Worm (Caenorhabditis elegans): Measurements from ENCODE around the gene chil-18.
"Not testable (repeated sequence)": the region's sequence is repeated elsewhere in the genome, so short reads cannot be mapped to it uniquely, and the experiment has no call there.

chil-18 gene

DNA sequence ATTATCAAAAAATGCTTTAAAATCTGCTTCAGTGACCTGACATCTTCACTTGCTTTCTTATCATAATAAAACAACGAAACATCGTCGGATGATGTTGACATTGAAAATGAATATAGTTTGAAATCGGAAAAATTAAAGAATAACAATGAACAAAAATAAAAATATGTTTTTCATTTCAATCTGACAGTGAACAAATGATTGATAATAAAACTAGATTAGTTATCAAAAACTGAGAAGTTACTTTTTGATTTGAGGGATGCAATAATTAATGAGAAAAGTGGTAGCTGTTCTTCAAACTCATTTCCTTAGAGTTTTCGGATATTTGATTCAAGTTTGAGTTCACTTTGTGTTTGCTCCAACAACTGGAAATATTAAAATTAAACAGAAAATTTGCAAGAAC is 4.5 kb upstream of the chil-18 start, which contains the start of gene chil-15:
chil-15 (minus strand) TSS at position 101 of the 400 bp plus-strand sequence.
- TF ChIP-seq hmbx-1 (tag; optimal IDR thresholded peaks at IDR 0.05) (no peak), F13C5.2 (tag; optimal IDR thresholded peaks at IDR 0.05) (no peak), flt-1 (GFP tag; IDR thresholded peaks at IDR 0.05) (no peak), pes-1 (GFP tag; IDR thresholded peaks at IDR 0.05) (no peak), tbx-11 (GFP tag; IDR thresholded peaks at IDR 0.05) (no peak), hmg-4 (GFP tag; optimal IDR thresholded peaks at IDR 0.05) (no peak), ceh-36 (tag; optimal IDR thresholded peaks at IDR 0.05) (no peak), scrt-1 (GFP tag; IDR thresholded peaks at IDR 0.05) (no peak), tra-4 (tag; optimal IDR thresholded peaks at IDR 0.05) (no peak)

DNA sequence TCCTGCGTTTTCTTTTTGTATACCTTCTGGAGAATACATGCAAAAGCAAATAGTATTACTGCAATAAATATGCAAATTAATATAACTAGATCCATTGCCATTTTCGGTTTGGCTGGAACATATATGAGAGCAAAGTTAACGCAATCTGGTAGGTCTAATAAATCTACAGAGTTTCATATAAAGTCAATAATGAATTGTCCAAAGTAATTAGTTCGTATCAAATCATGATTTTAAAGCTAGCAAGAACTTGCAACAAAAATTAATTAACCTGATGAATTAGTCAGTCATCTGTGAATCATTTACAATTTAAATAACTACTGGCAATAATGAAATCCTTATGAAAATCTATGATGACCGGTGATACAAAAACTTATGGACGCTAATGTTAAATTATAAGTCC is 2.7 kb upstream of the chil-18 start, which contains the start of gene R09D1.13:
R09D1.13 (minus strand) TSS at position 101 of the 400 bp plus-strand sequence.
- TF ChIP-seq aly-1 (tag; optimal IDR thresholded peaks at IDR 0.05) (no peak), ceh-13 (GFP tag; optimal IDR thresholded peaks at IDR 0.05) (no peak), F13C5.2 (tag; optimal IDR thresholded peaks at IDR 0.05) (no peak), pes-1 (GFP tag; IDR thresholded peaks at IDR 0.05) (no peak), hnd-1 (tag; optimal IDR thresholded peaks at IDR 0.05) (no peak), ets-7 (tag; optimal IDR thresholded peaks at IDR 0.05) (no peak)

DNA sequence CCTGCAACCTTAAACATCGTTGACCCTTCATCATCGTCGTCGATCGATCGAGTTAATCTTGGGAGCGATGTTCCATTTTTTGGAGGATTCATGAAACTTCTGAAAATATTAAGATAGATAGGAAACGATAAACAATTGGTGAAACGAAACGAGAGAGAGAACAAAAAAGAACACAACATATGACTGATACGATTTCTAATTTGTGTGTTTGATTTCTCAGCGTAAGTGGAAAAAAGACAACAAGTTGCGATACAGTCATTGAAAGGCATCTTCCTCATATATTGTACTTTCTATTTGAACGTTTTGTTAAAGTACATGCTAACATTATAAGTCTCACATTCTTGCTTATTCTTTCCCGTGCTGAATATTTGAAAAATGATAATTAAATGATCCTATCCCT is 4.1 kb downstream of the chil-18 start, which contains the start of gene R09D1.12:
R09D1.12 (minus strand) TSS at position 101 of the 400 bp plus-strand sequence.
- TF ChIP-seq ceh-13 (GFP tag; optimal IDR thresholded peaks at IDR 0.05); pes-1 (GFP tag; IDR thresholded peaks at IDR 0.05); ama-1 (optimal IDR thresholded peaks at IDR 0.05): not testable (repeated sequence)

DNA sequence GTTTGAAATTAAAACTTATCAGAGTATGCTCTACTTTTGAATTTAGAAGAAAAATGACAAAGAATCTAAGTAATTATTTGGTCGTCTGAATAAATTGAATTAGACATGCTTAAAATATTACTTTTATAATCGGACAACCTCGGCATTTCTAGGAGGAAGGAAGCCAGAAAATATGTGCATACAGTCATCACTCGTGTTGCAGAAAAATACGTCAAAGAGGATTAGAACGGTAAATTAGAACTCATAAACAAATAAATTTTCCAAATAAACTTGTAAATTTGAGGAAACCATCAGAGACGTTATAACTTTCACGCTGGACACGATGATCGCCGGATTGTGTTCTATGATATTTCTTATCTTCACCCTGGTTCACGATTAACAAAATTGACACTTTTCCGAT is 6.2 kb downstream of the chil-18 start, which contains the start of gene chil-19:
chil-19 (minus strand) TSS at position 101 of the 400 bp plus-strand sequence.
- TF ChIP-seq hmbx-1 (tag; optimal IDR thresholded peaks at IDR 0.05) (no peak), tbx-11 (GFP tag; IDR thresholded peaks at IDR 0.05) (no peak), flt-1 (GFP tag; IDR thresholded peaks at IDR 0.05) (no peak), ets-7 (tag; optimal IDR thresholded peaks at IDR 0.05) (no peak), ama-1 (optimal IDR thresholded peaks at IDR 0.05) (no peak), tra-4 (tag; optimal IDR thresholded peaks at IDR 0.05) (no peak), hmg-4 (GFP tag; optimal IDR thresholded peaks at IDR 0.05) (no peak), tbx-37 (GFP tag; conservative IDR thresholded peaks at IDR 0.05) (no peak), hnd-1 (tag; optimal IDR thresholded peaks at IDR 0.05) (no peak), pes-1 (GFP tag; IDR thresholded peaks at IDR 0.05) (no peak)

DNA sequence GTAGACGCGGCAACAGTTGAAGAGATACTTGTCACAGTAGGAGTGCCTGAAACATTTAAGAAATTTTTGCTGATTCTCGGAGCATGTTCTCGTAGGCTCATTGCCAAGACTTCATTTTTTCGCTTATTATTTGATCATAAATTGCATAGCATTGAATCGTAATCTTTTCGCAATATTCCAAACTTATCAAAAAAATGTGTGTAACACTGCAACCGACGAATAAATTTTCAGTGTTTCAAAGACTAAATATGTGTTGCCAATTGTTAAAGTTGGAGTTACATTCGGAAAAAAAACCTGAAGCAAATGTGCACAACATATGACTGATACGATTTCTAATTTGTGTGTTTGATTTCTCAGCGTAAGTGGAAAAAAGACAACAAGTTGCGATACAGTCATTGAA is 11.4 kb downstream of the chil-18 start, which contains the start of gene R09D1.14:
R09D1.14 (minus strand) TSS at position 101 of the 400 bp plus-strand sequence.
- not testable (repeated sequence) for TF ChIP-seq flt-1 (GFP tag; IDR thresholded peaks at IDR 0.05); B0310.2 (tag; optimal IDR thresholded peaks at IDR 0.05); pes-1 (GFP tag; IDR thresholded peaks at IDR 0.05)

DNA sequence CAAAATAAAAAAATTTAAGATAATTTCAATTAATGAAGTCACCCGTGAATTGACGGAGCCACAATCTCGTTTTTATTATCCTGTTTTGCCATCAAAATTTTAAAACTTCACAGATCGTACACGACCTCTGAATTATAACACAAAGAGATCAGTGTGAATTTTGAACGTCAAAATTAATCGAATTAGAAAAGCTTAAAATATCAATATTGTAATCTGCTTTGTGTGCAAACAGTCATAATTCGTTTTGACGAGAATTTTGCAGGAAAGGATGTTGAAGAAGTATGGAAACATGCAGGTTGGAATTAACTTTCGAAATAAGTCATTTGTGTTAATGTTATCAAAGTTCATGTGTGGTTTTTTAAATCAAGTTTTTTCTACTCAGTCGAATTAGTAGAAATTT is 13.8 kb downstream of the chil-18 start, which contains the start of gene chil-21:
chil-21 (minus strand) TSS at position 101 of the 400 bp plus-strand sequence.
- not testable (repeated sequence) for TF ChIP-seq tbx-37 (GFP tag; conservative IDR thresholded peaks at IDR 0.05); hmbx-1 (tag; optimal IDR thresholded peaks at IDR 0.05); ama-1 (optimal IDR thresholded peaks at IDR 0.05)

DNA sequence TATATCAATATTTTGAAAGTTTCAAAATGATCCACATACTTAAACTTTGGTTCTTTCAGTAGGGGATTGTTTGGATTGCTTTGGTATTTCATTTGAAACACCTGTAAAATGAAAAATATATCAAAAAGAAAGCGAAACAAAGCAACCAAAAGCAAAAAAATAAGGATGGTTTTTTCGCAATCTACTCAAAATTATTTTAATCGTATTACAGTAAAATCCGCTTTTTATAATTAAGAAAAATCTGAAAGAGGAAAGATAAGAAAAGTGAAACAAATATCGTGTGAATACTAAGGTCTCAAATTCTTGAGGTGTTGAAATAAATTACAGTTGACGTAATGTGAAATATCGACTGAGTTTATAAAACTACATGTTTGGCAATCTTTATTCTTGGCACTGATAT is 18.0 kb downstream of the chil-18 start, which contains the start of gene chil-22:
chil-22 (minus strand) TSS at position 101 of the 400 bp plus-strand sequence.
- TF ChIP-seq hmg-4 (GFP tag; optimal IDR thresholded peaks at IDR 0.05) (no peak), flt-1 (GFP tag; IDR thresholded peaks at IDR 0.05) (no peak), ceh-36 (tag; optimal IDR thresholded peaks at IDR 0.05) (no peak), scrt-1 (GFP tag; IDR thresholded peaks at IDR 0.05) (no peak), ceh-13 (GFP tag; optimal IDR thresholded peaks at IDR 0.05) (no peak), ama-1 (optimal IDR thresholded peaks at IDR 0.05) (no peak), hnd-1 (tag; optimal IDR thresholded peaks at IDR 0.05) (no peak)

DNA sequence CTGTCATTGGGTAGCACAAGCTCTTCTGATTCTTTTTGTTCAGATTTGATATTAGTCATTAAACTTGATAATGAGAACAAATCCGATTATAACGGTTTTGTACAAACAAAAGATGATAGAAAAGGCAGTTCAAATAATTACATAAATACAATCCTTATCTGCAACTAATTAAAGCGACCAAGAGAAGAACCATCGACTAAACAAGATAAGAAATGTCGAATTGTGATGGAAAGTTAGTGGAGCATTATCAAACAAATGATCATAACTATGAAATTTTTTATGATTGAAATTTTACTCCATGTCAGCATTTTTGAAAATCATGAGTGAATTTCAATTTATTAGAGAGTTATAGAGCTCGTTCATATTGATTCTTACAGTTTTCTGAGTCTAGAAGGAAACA is 20.3 kb downstream of the chil-18 start, which contains the start of gene chil-23:
chil-23 (minus strand) TSS at position 198 of the 400 bp plus-strand sequence.
- TF ChIP-seq flt-1 (GFP tag; IDR thresholded peaks at IDR 0.05) (no peak), ama-1 (optimal IDR thresholded peaks at IDR 0.05) (no peak), tbx-37 (GFP tag; conservative IDR thresholded peaks at IDR 0.05) (no peak), aly-1 (tag; optimal IDR thresholded peaks at IDR 0.05) (no peak), hmg-4 (GFP tag; optimal IDR thresholded peaks at IDR 0.05) (no peak), tra-4 (tag; optimal IDR thresholded peaks at IDR 0.05) (no peak), sea-1 (GFP tag; conservative IDR thresholded peaks at IDR 0.05) (no peak), hnd-1 (tag; optimal IDR thresholded peaks at IDR 0.05) (no peak), ceh-36 (tag; optimal IDR thresholded peaks at IDR 0.05) (no peak), ceh-13 (GFP tag; optimal IDR thresholded peaks at IDR 0.05) (no peak), tbx-11 (GFP tag; IDR thresholded peaks at IDR 0.05) (no peak), B0310.2 (tag; optimal IDR thresholded peaks at IDR 0.05) (no peak), pes-1 (GFP tag; IDR thresholded peaks at IDR 0.05) (no peak), hmbx-1 (tag; optimal IDR thresholded peaks at IDR 0.05) (no peak)

DNA sequence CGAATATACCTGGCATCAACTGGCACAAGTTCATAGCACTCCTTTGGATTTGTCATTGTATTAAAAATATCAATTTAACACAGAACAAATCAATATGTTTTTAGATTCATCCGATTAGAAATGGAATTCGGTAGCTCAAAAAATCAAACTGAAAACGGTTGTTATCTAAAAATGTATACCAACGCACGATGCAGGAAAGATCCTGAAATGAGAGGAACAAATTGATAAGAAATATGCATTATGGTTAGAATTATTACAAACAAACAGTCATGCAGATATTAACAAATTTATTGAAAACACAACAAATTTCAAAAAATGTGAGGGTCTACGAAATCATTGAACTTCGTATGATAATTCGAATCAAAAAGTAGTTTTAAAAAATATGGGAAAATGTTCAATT is 22.0 kb downstream of the chil-18 start, which contains the start of gene T19H5.6:
T19H5.6 (minus strand) TSS at position 195 of the 400 bp plus-strand sequence.
- no peak for TF ChIP-seq ama-1 (optimal IDR thresholded peaks at IDR 0.05)
- TF ChIP-seq ceh-36 (tag; optimal IDR thresholded peaks at IDR 0.05), result no peak
- TF ChIP-seq hmg-4 (GFP tag; optimal IDR thresholded peaks at IDR 0.05), result no peak
- TF ChIP-seq F13C5.2 (tag; optimal IDR thresholded peaks at IDR 0.05), result no peak
- no peak for TF ChIP-seq B0310.2 (tag; optimal IDR thresholded peaks at IDR 0.05)
- TF ChIP-seq hmbx-1 (tag; optimal IDR thresholded peaks at IDR 0.05), result no peak
- no peak for TF ChIP-seq ets-7 (tag; optimal IDR thresholded peaks at IDR 0.05)
- no peak for TF ChIP-seq tbx-37 (GFP tag; conservative IDR thresholded peaks at IDR 0.05)
- TF ChIP-seq flt-1 (GFP tag; IDR thresholded peaks at IDR 0.05), result no peak
- no peak for TF ChIP-seq scrt-1 (GFP tag; IDR thresholded peaks at IDR 0.05)

Data from whole organism, early embryonic.